Worm (Caenorhabditis elegans) whole organism, L4 larva: ENCODE measurements around the gene sdc-2.

Experiments
- ZK546.5 ChIP-seq, 2 experiments: sonication (generic microtip); optimal IDR thresholded peaks; 2 replicates each; lab custom pipeline; 2017; ENCODE audit warnings: missing biosample characterization in 2 of 2, missing genetic modification characterization in 2 of 2
- skn-1 ChIP-seq: fragments of 150-350 bp; optimal IDR thresholded peaks from 2 replicates; lab custom pipeline; 2014; ENCODE audit warnings: missing biosample characterization, missing genetic modification characterization

DNA sequence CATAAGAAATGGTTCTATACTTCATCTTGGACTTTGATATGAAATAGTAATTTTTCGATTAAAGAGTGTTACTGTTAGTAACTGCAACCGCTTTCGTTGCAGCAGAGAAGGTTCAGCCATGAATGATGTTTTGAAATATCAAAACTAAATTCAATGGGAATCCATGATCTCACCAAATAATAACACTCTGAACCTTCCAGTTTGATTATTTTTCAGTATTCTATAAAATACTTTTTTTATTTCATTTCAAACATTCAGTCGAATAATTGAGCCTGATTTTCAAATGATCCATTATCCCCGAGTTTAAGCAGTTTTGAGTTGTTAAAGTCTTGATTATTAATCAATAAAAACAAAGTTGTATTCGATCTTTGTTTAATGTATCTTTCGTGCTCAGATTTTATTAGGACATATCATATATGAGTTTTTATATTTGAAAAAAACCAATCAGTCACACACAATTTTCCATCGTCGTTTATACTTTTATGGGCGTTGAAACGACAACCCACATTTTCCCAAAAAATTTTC lies 14.8 kb downstream of the sdc-2 start, which contains the start of gene gcp-2.2:
- no peak for TF ChIP-seq ZK546.5 (tag; optimal IDR thresholded peaks at IDR 0.05; lab: Kevin White, UChicago)
- no peak for TF ChIP-seq skn-1 (tag; lab: Kevin White, UChicago)
